Worm (Caenorhabditis elegans) whole organism, early embryonic: Measurements from ENCODE around the gene pag-3.

Experiments used
- aly-1 ChIP-seq: sonication (generic microtip); optimal IDR thresholded peaks from 2 replicates; lab custom pipeline; 2016; ENCODE audit warnings: missing genetic modification characterization, missing compliant biosample characterization
- ama-1 ChIP-seq: fragments of 150-350 bp; optimal IDR thresholded peaks from 2 replicates; lab custom pipeline; 2014
- flt-1 ChIP-seq: fragments of 200-800 bp; sonication (Bioruptor generic); IDR thresholded peaks from 2 replicates; pipeline ENCODE4 v1.3.6; 2022; ENCODE audit warnings: missing genetic modification characterization, missing compliant biosample characterization
- hmbx-1 ChIP-seq: sonication (generic microtip); optimal IDR thresholded peaks from 2 replicates; lab custom pipeline; 2016; ENCODE audit warnings: mild to moderate bottlenecking, missing genetic modification characterization, missing compliant biosample characterization
- pes-1 ChIP-seq: fragments of 200-800 bp; sonication (Bioruptor generic); IDR thresholded peaks from 2 replicates; pipeline ENCODE4 v1.3.6; 2022; ENCODE audit warnings: missing genetic modification reagents, missing genetic modification characterization, missing compliant biosample characterization
- scrt-1 ChIP-seq: fragments of 200-800 bp; sonication (Bioruptor generic); IDR thresholded peaks from 2 replicates; pipeline ENCODE4 v1.3.6; 2022; ENCODE audit warnings: missing genetic modification characterization, missing compliant biosample characterization
- sea-1 ChIP-seq: fragments of 200-800 bp; sonication (Bioruptor generic); conservative IDR thresholded peaks from 2 replicates; pipeline ENCODE4 v1.3.6; 2022; ENCODE audit warnings: missing genetic modification characterization, missing compliant biosample characterization
- tbx-37 ChIP-seq: fragments of 200-800 bp; sonication (Bioruptor generic); conservative IDR thresholded peaks from 2 replicates; pipeline ENCODE4 v1.3.6; 2022; ENCODE audit warnings: missing genetic modification reagents, missing genetic modification characterization, missing compliant biosample characterization
- tra-4 ChIP-seq: sonication (generic microtip); optimal IDR thresholded peaks from 2 replicates; lab custom pipeline; 2017; ENCODE audit warnings: missing genetic modification characterization, missing compliant biosample characterization

ce11 chrX:14918538-14918937, 35.9 kb downstream of the pag-3 start, which contains the start of gene npr-40:
- TF ChIP-seq flt-1 (GFP tag; lab: Robert Waterston, UW) (no peak), tbx-37 (GFP tag; lab: Robert Waterston, UW) (no peak), ama-1 (lab: Kevin White, UChicago) (no peak), aly-1 (tag; lab: Kevin White, UChicago) (no peak), pes-1 (GFP tag; lab: Robert Waterston, UW) (no peak), tra-4 (tag; lab: Kevin White, UChicago) (no peak), scrt-1 (GFP tag; lab: Robert Waterston, UW) (no peak), hmbx-1 (no peak), sea-1 (GFP tag; lab: Robert Waterston, UW) (no peak)
